Worm (Caenorhabditis elegans) whole organism, L3 larva: ENCODE measurements around the gene fbxb-108.

Experiments
- ceh-82 ChIP-seq: fragments of 150-350 bp; optimal IDR thresholded peaks from 2 replicates; lab custom pipeline; 2014; ENCODE audit warnings: missing biosample characterization, missing genetic modification characterization
- nhr-11 ChIP-seq: fragments of 150-350 bp; optimal IDR thresholded peaks from 2 replicates; lab custom pipeline; 2014; ENCODE audit warnings: missing biosample characterization, missing genetic modification characterization
- nhr-12 ChIP-seq: fragments of 150-350 bp; optimal IDR thresholded peaks from 2 replicates; lab custom pipeline; 2014; ENCODE audit warnings: missing biosample characterization, missing genetic modification characterization
- nhr-23 ChIP-seq: fragments of 150-350 bp; optimal IDR thresholded peaks from 2 replicates; lab custom pipeline; 2014; ENCODE audit warnings: missing biosample characterization, missing genetic modification reagents, missing genetic modification characterization
- nhr-43 ChIP-seq: sonication (generic microtip); optimal IDR thresholded peaks from 2 replicates; lab custom pipeline; 2016; ENCODE audit warnings: mild to moderate bottlenecking, missing genetic modification characterization, missing compliant biosample characterization; ENCODE audit not compliant: poor library complexity, severe bottlenecking

ce11 chrII:2783380-2783779 lies 18.6 kb downstream of the fbxb-108 start:
- TF ChIP-seq ceh-82 (no peak), nhr-23 (tag; lab: Kevin White, UChicago) (no peak), nhr-11 (tag; lab: Kevin White, UChicago) (no peak), nhr-12 (tag; lab: Kevin White, UChicago) (no peak), nhr-43 (tag; lab: Kevin White, UChicago) (no peak)
